Worm (Caenorhabditis elegans) whole organism, dauer: ENCODE data around the gene fnip-2.
"Not testable (repeated sequence)": the region's sequence is repeated elsewhere in the genome, so short reads cannot be mapped to it uniquely, and the experiment has no call there.

Experiments
- unc-62 ChIP-seq: sonication (generic microtip); optimal IDR thresholded peaks from 2 replicates; lab custom pipeline; 2017; ENCODE audit warnings: missing biosample characterization, missing genetic modification reagents, missing genetic modification characterization

Gene fnip-2

ce11 chrIV:2236654-2237613 is 14.3 kb downstream of the fnip-2 start:
- TF ChIP-seq unc-62 (GFP tag; lab: Kevin White, UChicago), result no peak

ce11 chrIV:2242349-2243088 is 19.9 kb downstream of the fnip-2 start, which contains the start of the genes M70.3 and M70.2:
TSS of gene M70.3 (minus strand) at chrIV:2242449.
TSS of gene M70.2 (plus strand) at chrIV:2243038.
- TF ChIP-seq unc-62 (GFP tag; lab: Kevin White, UChicago), result no peak

ce11 chrIV:2245565-2245964 is 22.9 kb downstream of the fnip-2 start, which contains the start of gene M70.1:
TSS of gene M70.1 (plus strand) at chrIV:2245865.
- TF ChIP-seq unc-62 (GFP tag; lab: Kevin White, UChicago), result not testable (repeated sequence)

DNA sequence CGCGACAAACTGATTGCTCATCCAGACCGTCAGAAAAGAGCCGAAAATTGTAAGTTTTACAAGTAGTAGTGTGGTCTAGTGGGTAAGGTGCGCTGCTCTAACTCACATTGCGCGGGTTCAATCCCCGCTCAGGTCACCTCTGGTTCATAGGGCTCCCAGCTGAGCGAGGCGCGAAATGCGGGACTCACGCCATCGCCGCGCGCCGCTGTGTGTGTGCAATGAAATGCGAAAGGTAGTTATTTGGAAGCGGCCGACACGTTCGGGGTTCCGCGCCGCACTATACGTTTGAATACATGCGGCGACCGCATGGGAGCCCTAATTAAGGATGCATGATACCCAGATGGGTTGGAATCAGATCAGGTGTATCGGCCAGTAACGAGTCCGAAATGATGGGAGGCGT is 23.5 kb downstream of the fnip-2 start:
- no peak for TF ChIP-seq unc-62 (GFP tag; lab: Kevin White, UChicago)

ce11 chrIV:2253392-2254048 is 30.9 kb downstream of the fnip-2 start:
- no peak for TF ChIP-seq unc-62 (GFP tag; lab: Kevin White, UChicago)

DNA sequence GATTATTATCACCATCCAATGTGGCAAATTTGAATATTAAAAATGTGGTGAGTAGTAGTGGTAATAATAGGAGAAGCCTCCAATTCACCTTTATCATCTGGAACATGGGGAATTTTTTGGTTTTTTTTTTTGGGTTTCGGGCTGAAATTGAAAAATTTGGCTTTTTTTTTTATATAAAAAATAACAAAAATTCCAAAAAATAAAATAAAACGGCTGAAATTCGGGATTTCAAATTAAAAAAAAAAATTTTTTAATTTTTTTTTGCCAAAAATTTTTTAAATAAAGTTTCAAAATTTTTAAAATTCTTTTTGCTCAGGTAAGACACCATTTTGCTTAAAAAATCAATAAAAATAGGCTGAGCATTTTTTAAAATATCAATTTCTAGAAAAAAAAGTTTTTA is 40.9 kb downstream of the fnip-2 start, which contains the start of gene famp-1:
famp-1 (minus strand) TSS at position 101 of the 400 bp plus-strand sequence.
- TF ChIP-seq unc-62 (GFP tag; lab: Kevin White, UChicago), result no peak

ce11 chrIV:2275545-2275944 is 52.9 kb downstream of the fnip-2 start, which contains the start of gene M70.5:
TSS of gene M70.5 (minus strand) at chrIV:2275622.
- TF ChIP-seq unc-62 (GFP tag; lab: Kevin White, UChicago), result not testable (repeated sequence)

- TF ChIP-seq unc-62 (GFP tag; lab: Kevin White, UChicago), result no peak
Measured at ce11 chrIV:2281353-2281976, 58.8 kb downstream of the fnip-2 start.

DNA sequence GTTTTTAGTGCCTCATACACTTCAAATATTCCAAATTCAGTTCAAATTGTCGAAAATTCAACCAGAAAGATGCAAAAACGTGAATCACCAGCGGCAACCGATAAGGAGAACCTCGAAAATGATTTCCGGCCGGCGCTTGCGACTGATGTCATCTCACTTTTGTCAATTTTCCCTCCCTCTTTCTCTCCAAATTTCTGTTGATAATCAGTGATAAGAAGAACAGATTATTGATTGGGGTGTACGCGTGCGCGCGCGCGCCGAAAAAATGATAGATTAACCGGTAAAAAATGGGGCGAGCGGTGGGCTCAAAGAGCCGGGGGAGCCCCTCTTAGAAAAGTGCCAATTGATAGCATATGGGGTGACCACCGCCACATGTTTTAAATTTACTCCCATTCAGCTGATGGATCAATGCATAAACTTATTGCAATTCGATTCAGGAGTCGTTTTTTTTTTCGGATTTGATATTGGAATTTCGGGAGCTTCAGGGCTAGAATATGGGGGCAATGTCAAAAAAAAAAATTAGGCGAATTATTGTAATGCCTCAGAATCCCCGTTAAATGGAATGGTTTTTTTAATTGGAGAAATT is 61.9 kb downstream of the fnip-2 start:
- TF ChIP-seq unc-62 (GFP tag; lab: Kevin White, UChicago), result no peak
